Fruit fly (Drosophila melanogaster): Measurements from ENCODE around the gene CG43102.

The CG43102 gene

dm6 chr3R:17809014-17809413 is 14.7 kb upstream of the CG43102 start, which contains the start of gene Odj (continued):
- TF ChIP-seq dmrt11E (tag; optimal IDR thresholded peaks at IDR 0.05) (no peak), MTF-1 (GFP tag; optimal IDR thresholded peaks at IDR 0.05; ENCODE audit: borderline replicate concordance) (no peak), HLH54F (GFP tag; optimal IDR thresholded peaks at IDR 0.05) (no peak), CG10959 (GFP tag; IDR thresholded peaks at IDR 0.05) (no peak), CG8765 (GFP tag; IDR thresholded peaks at IDR 0.05) (no peak), CG4707 (GFP tag; optimal IDR thresholded peaks at IDR 0.05) (no peak), lmd (GFP tag; IDR thresholded peaks at IDR 0.05) (no peak), CG4404 (GFP tag; IDR thresholded peaks at IDR 0.05) (no peak), inv (GFP tag; IDR thresholded peaks at IDR 0.05; ENCODE audit: partially characterized antibody) (peak; percentile 89), Xrp1 (GFP tag; IDR thresholded peaks at IDR 0.05) (no peak), chinmo (GFP tag; IDR thresholded peaks at IDR 0.05; ENCODE audit: partially characterized antibody) (peak; percentile 86), D19A (tag; optimal IDR thresholded peaks at IDR 0.05) (no peak), pita (GFP tag; optimal IDR thresholded peaks at IDR 0.05) (no peak), B-H1 (GFP tag; IDR thresholded peaks at IDR 0.05) (no peak), CG18619 (GFP tag; optimal IDR thresholded peaks at IDR 0.05) (no peak), fd3F (GFP tag; optimal IDR thresholded peaks at IDR 0.05) (no peak), sob (GFP tag; IDR thresholded peaks at IDR 0.05) (0 out of 2 replicates have a peak, but pooled peaks have one; percentile 7), mld (GFP tag; IDR thresholded peaks at IDR 0.05; ENCODE audit: partially characterized antibody) (peak; percentile 76; the same call in 2 of the 3 replicates), Doc3 (GFP tag; IDR thresholded peaks at IDR 0.05; ENCODE audit: partially characterized antibody) (peak; percentile 94), rib (GFP tag; IDR thresholded peaks at IDR 0.05) (no peak), CG9215 (GFP tag; IDR thresholded peaks at IDR 0.05) (no peak), Six4 (GFP tag; optimal IDR thresholded peaks at IDR 0.05) (no peak), CG7987 (GFP tag; optimal IDR thresholded peaks at IDR 0.05) (no peak), chif (GFP tag; optimal IDR thresholded peaks at IDR 0.05) (no peak), en (GFP tag; optimal IDR thresholded peaks at IDR 0.05) (no peak), jigr1 (GFP tag; IDR thresholded peaks at IDR 0.05) (no peak), pzg (GFP tag; optimal IDR thresholded peaks at IDR 0.05) (peak; percentile 72), ind (GFP tag; optimal IDR thresholded peaks at IDR 0.05) (no peak), pan (optimal IDR thresholded peaks at IDR 0.05) (no peak), pan (GFP tag; optimal IDR thresholded peaks at IDR 0.05 in 1 of 2, IDR thresholded peaks at IDR 0.05 in 1 of 2) (no peak), HLH4C (GFP tag; IDR thresholded peaks at IDR 0.05; ENCODE audit: partially characterized antibody) (peak; percentile 88), CG17359 (tag; optimal IDR thresholded peaks at IDR 0.05) (peak; percentile 41), corto (GFP tag; optimal IDR thresholded peaks at IDR 0.05) (no peak), Neu2 (GFP tag; optimal IDR thresholded peaks at IDR 0.05; ENCODE audit: borderline replicate concordance) (no peak), tup (GFP tag; optimal IDR thresholded peaks at IDR 0.05) (no peak), shn (GFP tag; optimal IDR thresholded peaks at IDR 0.05) (no peak), yki (optimal IDR thresholded peaks at IDR 0.05) (no peak), Oaz (GFP tag; IDR thresholded peaks at IDR 0.05) (no peak), Ets97D (GFP tag; optimal IDR thresholded peaks at IDR 0.05) (peak; percentile 11), Rfx (GFP tag; IDR thresholded peaks at IDR 0.05) (peak; percentile 63), CG17328 (GFP tag; IDR thresholded peaks at IDR 0.05) (no peak), Camta (GFP tag; optimal IDR thresholded peaks at IDR 0.05) (no peak), CG42726 (GFP tag; IDR thresholded peaks at IDR 0.05; ENCODE audit: partially characterized antibody) (peak; percentile 88), Deaf1 (tag; optimal IDR thresholded peaks at IDR 0.05) (no peak), CG32532 (GFP tag; IDR thresholded peaks at IDR 0.05) (no peak; the same call in 1 of the 2 replicates), CG10321 (GFP tag; IDR thresholded peaks at IDR 0.05) (no peak), ranshi (GFP tag; IDR thresholded peaks at IDR 0.05) (no peak), CG14441 (GFP tag; IDR thresholded peaks at IDR 0.05) (no peak), disco-r (GFP tag; optimal IDR thresholded peaks at IDR 0.05) (no peak), YL-1 (GFP tag; optimal IDR thresholded peaks at IDR 0.05) (peak; percentile 87), hbn (GFP tag; IDR thresholded peaks at IDR 0.05; ENCODE audit: partially characterized antibody) (peak; percentile 97), tin (GFP tag; optimal IDR thresholded peaks at IDR 0.05) (no peak)

All from whole organism, embryonic.